Fruit fly (Drosophila melanogaster) whole organism, embryonic: ENCODE data around the gene DCTN1-p150.

Experiments
- CG10267 ChIP-seq: fragments of 200-800 bp; sonication (Bioruptor generic); optimal IDR thresholded peaks from 2 replicates; lab custom pipeline; 2018; ENCODE audit warnings: missing biosample characterization, mild to moderate bottlenecking, missing genetic modification characterization, moderate library complexity
- CG10543 ChIP-seq: fragments of 200-800 bp; sonication (Bioruptor generic); optimal IDR thresholded peaks from 3 replicates; lab custom pipeline; 2017; ENCODE audit warnings: missing biosample characterization, mild to moderate bottlenecking, missing genetic modification characterization, moderate library complexity
- CG10654 ChIP-seq: fragments of 200-800 bp; sonication (Bioruptor generic); optimal IDR thresholded peaks from 2 replicates; lab custom pipeline; 2016; ENCODE audit warnings: missing biosample characterization, missing genetic modification characterization
- CG11695 ChIP-seq: fragments of 200-800 bp; sonication (Bioruptor generic); IDR thresholded peaks from 3 replicates; pipeline ENCODE4 v1.3.6; 2022; ENCODE audit warnings: missing biosample characterization, missing genetic modification characterization
- CG1233 ChIP-seq: fragments of 200-800 bp; sonication (Bioruptor generic); optimal IDR thresholded peaks from 4 replicates; lab custom pipeline; 2018; ENCODE audit warnings: missing biosample characterization, mild to moderate bottlenecking, missing genetic modification characterization
- CG13775 ChIP-seq: fragments of 200-800 bp; sonication (Bioruptor generic); optimal IDR thresholded peaks from 3 replicates; lab custom pipeline; 2017; ENCODE audit warnings: missing biosample characterization, mild to moderate bottlenecking, missing genetic modification characterization
- CG17359 ChIP-seq: fragments of 200-800 bp; sonication (Bioruptor generic); optimal IDR thresholded peaks from 3 replicates; lab custom pipeline; 2018; ENCODE audit warnings: missing biosample characterization, mild to moderate bottlenecking, missing genetic modification characterization, moderate library complexity
- CG17361 ChIP-seq: fragments of 200-800 bp; sonication (Bioruptor generic); IDR thresholded peaks from 3 replicates; pipeline ENCODE4 v1.3.6; 2022; ENCODE audit warnings: missing biosample characterization, missing genetic modification characterization
- CG18476 ChIP-seq: fragments of 200-800 bp; sonication (Bioruptor generic); optimal IDR thresholded peaks from 2 replicates; lab custom pipeline; 2016; ENCODE audit warnings: missing biosample characterization, mild to moderate bottlenecking, missing genetic modification characterization
- CG2199 ChIP-seq: fragments of 200-800 bp; sonication (Bioruptor generic); IDR thresholded peaks from 3 replicates; pipeline ENCODE4 v1.3.6; 2022; ENCODE audit warnings: missing biosample characterization, missing genetic modification characterization
- CG30403 ChIP-seq: fragments of 200-800 bp; sonication (Bioruptor generic); optimal IDR thresholded peaks from 3 replicates; lab custom pipeline; 2016; ENCODE audit warnings: missing biosample characterization, missing genetic modification characterization
- CG31441 ChIP-seq: fragments of 200-800 bp; sonication (Bioruptor generic); IDR thresholded peaks from 2 replicates; pipeline ENCODE4 v1.3.6; 2022; ENCODE audit warnings: missing biosample characterization, missing genetic modification characterization
- CG5180 ChIP-seq: fragments of 200-800 bp; sonication (Bioruptor generic); optimal IDR thresholded peaks from 3 replicates; lab custom pipeline; 2017; ENCODE audit warnings: missing biosample characterization, missing genetic modification characterization, mild to moderate bottlenecking, moderate library complexity, missing genetic modification reagents
- CG6854 ChIP-seq: fragments of 200-800 bp; sonication (Bioruptor generic); optimal IDR thresholded peaks from 3 replicates; lab custom pipeline; 2017; ENCODE audit warnings: missing biosample characterization, mild to moderate bottlenecking, missing genetic modification characterization
- CG7839 ChIP-seq: fragments of 200-800 bp; sonication (Bioruptor generic); optimal IDR thresholded peaks from 3 replicates; lab custom pipeline; 2018; ENCODE audit warnings: missing biosample characterization, mild to moderate bottlenecking, missing genetic modification characterization, moderate library complexity
- CG8388 ChIP-seq: fragments of 200-800 bp; sonication (Bioruptor generic); optimal IDR thresholded peaks from 2 replicates; lab custom pipeline; 2019; ENCODE audit warnings: missing biosample characterization, mild to moderate bottlenecking, missing genetic modification characterization, moderate library complexity
- Eip74EF ChIP-seq, 2 experiments: fragments of 200-800 bp in 1 of 2; fragments of >200 bp in 1 of 2; sonication (Bioruptor generic) in 1 of 2; optimal IDR thresholded peaks; 2 replicates each; lab custom pipeline; 2017 to 2019; ENCODE audit warnings: missing biosample characterization in 2 of 2, missing genetic modification characterization in 2 of 2, mild to moderate bottlenecking in 1 of 2, moderate library complexity in 1 of 2
- Ets65A ChIP-seq: fragments of 200-800 bp; sonication (Bioruptor generic); peaks from one replicate; lab custom pipeline; 2016; ENCODE audit warnings: missing biosample characterization, missing genetic modification characterization
- Fer3 ChIP-seq: fragments of 200-800 bp; sonication (Bioruptor generic); optimal IDR thresholded peaks from 2 replicates; lab custom pipeline; 2018; ENCODE audit warnings: missing biosample characterization, mild to moderate bottlenecking, missing genetic modification characterization, moderate library complexity
- Hr51 ChIP-seq, 2 experiments: fragments of 200-800 bp; sonication (Bioruptor generic); optimal IDR thresholded peaks; 2 replicates in 1 of 2; 3 replicates in 1 of 2; lab custom pipeline; 2016 to 2018; ENCODE audit warnings: missing biosample characterization in 2 of 2, missing genetic modification characterization in 2 of 2, mild to moderate bottlenecking in 1 of 2, moderate library complexity in 1 of 2
- Lhr ChIP-seq: fragments of 200-800 bp; sonication (Bioruptor generic); optimal IDR thresholded peaks from 3 replicates; lab custom pipeline; 2017; ENCODE audit warnings: mild to moderate bottlenecking, missing biosample characterization, missing genetic modification reagents, missing genetic modification characterization
- Lpt ChIP-seq: fragments of >200 bp; optimal IDR thresholded peaks from 2 replicates; lab custom pipeline; 2018; ENCODE audit warnings: missing biosample characterization, missing genetic modification characterization
- Med ChIP-seq: fragments of 200-800 bp; sonication (Bioruptor generic); peaks from one replicate; lab custom pipeline; 2016; ENCODE audit warnings: missing biosample characterization, missing genetic modification characterization, mild to moderate bottlenecking, inconsistent platforms, moderate library complexity
- Nf-YC ChIP-seq: fragments of 200-800 bp; optimal IDR thresholded peaks from 3 replicates; lab custom pipeline; 2019; ENCODE audit warnings: missing biosample characterization, mild to moderate bottlenecking, missing genetic modification characterization, moderate library complexity
- Oli ChIP-seq: fragments of 200-800 bp; sonication (Bioruptor generic); optimal IDR thresholded peaks from 2 replicates; lab custom pipeline; 2018; ENCODE audit warnings: missing biosample characterization, mild to moderate bottlenecking, missing genetic modification characterization, moderate library complexity
- Taf1 ChIP-seq: fragments of 200-800 bp; sonication (Bioruptor generic); IDR thresholded peaks from 2 replicates; pipeline ENCODE4 v1.3.6; 2022; ENCODE audit warnings: missing biosample characterization, missing genetic modification characterization
- Tbp ChIP-seq: fragments of >200 bp; optimal IDR thresholded peaks from 2 replicates; lab custom pipeline; 2018; ENCODE audit warnings: missing biosample characterization, missing genetic modification characterization
- Trl ChIP-seq, 3 experiments: fragments of >200 bp in 2 of 3; fragments of 200-800 bp in 1 of 3; sonication (Bioruptor generic) in 1 of 3; optimal IDR thresholded peaks; 2 replicates in 1 of 3; 3 replicates in 2 of 3; lab custom pipeline; 2016 to 2017; ENCODE audit warnings: missing biosample characterization in 1 of 3, missing genetic modification characterization in 1 of 3
- Xrp1 ChIP-seq: fragments of 200-800 bp; sonication (Bioruptor generic); IDR thresholded peaks from 2 replicates; pipeline ENCODE4 v1.3.6; 2022; ENCODE audit warnings: missing biosample characterization, missing genetic modification characterization
- abd-A ChIP-seq: fragments of 200-800 bp; sonication (Bioruptor generic); optimal IDR thresholded peaks from 3 replicates; lab custom pipeline; 2019; ENCODE audit warnings: missing biosample characterization, mild to moderate bottlenecking, missing genetic modification characterization, moderate library complexity
- ap ChIP-seq: fragments of 200-800 bp; sonication (Bioruptor generic); IDR thresholded peaks from 2 replicates; pipeline ENCODE4 v1.3.6; 2022; ENCODE audit warnings: missing biosample characterization, missing genetic modification characterization
- bsh ChIP-seq, 2 experiments: fragments of 200-800 bp; sonication (Bioruptor generic); optimal IDR thresholded peaks; 2 replicates each; lab custom pipeline; 2017 to 2018; ENCODE audit warnings: mild to moderate bottlenecking in 2 of 2, missing biosample characterization in 2 of 2, missing genetic modification characterization in 2 of 2, moderate library complexity in 1 of 2
- cas ChIP-seq: fragments of 200-800 bp; sonication (Bioruptor generic); IDR thresholded peaks from 2 replicates; pipeline ENCODE4 v1.3.6; 2022; ENCODE audit warnings: missing biosample characterization, missing genetic modification characterization
- dmrt11E ChIP-seq: fragments of 200-800 bp; sonication (Bioruptor generic); optimal IDR thresholded peaks from 3 replicates; lab custom pipeline; 2018; ENCODE audit warnings: missing biosample characterization, mild to moderate bottlenecking, missing genetic modification characterization, moderate library complexity
- dysf ChIP-seq: fragments of 200-800 bp; sonication (Bioruptor generic); IDR thresholded peaks from 3 replicates; pipeline ENCODE4 v1.3.6; 2022; ENCODE audit warnings: missing biosample characterization, missing genetic modification characterization
- esg ChIP-seq: fragments of 200-800 bp; sonication (Bioruptor generic); conservative IDR thresholded peaks from 2 replicates; pipeline ENCODE4 v1.3.6; 2022; ENCODE audit warnings: missing biosample characterization, missing genetic modification characterization
- fu2 ChIP-seq: fragments of 200-800 bp; sonication (Bioruptor generic); optimal IDR thresholded peaks from 2 replicates; lab custom pipeline; 2016; ENCODE audit warnings: missing biosample characterization, missing genetic modification characterization
- gem ChIP-seq: fragments of 200-800 bp; sonication (Bioruptor generic); optimal IDR thresholded peaks from 2 replicates; lab custom pipeline; 2019; ENCODE audit warnings: missing biosample characterization, mild to moderate bottlenecking, missing genetic modification characterization, moderate library complexity
- jumu ChIP-seq: fragments of 200-800 bp; sonication (Bioruptor generic); optimal IDR thresholded peaks from 3 replicates; lab custom pipeline; 2016; ENCODE audit warnings: missing biosample characterization, missing genetic modification characterization
- nerfin-1 ChIP-seq: fragments of 200-800 bp; sonication (Bioruptor generic); optimal IDR thresholded peaks from 3 replicates; lab custom pipeline; 2019; ENCODE audit warnings: missing biosample characterization, mild to moderate bottlenecking, missing genetic modification characterization, moderate library complexity
- org-1 ChIP-seq: fragments of 200-800 bp; sonication (Bioruptor generic); optimal IDR thresholded peaks from 2 replicates; lab custom pipeline; 2017; ENCODE audit warnings: missing biosample characterization, missing genetic modification characterization
- phol ChIP-seq: fragments of 200-800 bp; sonication (Bioruptor generic); optimal IDR thresholded peaks from 3 replicates; lab custom pipeline; 2018; ENCODE audit warnings: missing biosample characterization, mild to moderate bottlenecking, missing genetic modification characterization, moderate library complexity
- pnt ChIP-seq: fragments of 200-800 bp; sonication (Bioruptor generic); optimal IDR thresholded peaks from 3 replicates; lab custom pipeline; 2016; ENCODE audit warnings: missing biosample characterization, missing genetic modification characterization
- row ChIP-seq: fragments of 200-800 bp; sonication (Bioruptor generic); IDR thresholded peaks from 3 replicates; pipeline ENCODE4 v1.3.6; 2022; ENCODE audit warnings: missing biosample characterization, missing genetic modification characterization
- sd ChIP-seq: fragments of 200-800 bp; sonication (Bioruptor generic); optimal IDR thresholded peaks from 3 replicates; lab custom pipeline; 2018; ENCODE audit warnings: missing biosample characterization, mild to moderate bottlenecking, missing genetic modification characterization, moderate library complexity
- slou ChIP-seq: fragments of 200-800 bp; sonication (Bioruptor generic); optimal IDR thresholded peaks from 3 replicates; lab custom pipeline; 2016; ENCODE audit warnings: missing biosample characterization, missing genetic modification characterization
- sob ChIP-seq: fragments of 200-800 bp; sonication (Bioruptor generic); IDR thresholded peaks from 2 replicates; pipeline ENCODE4 v1.3.6; 2022; ENCODE audit warnings: missing biosample characterization, missing genetic modification characterization
- stc ChIP-seq: fragments of 200-800 bp; sonication (Bioruptor generic); IDR thresholded peaks from 2 replicates; pipeline ENCODE4 v1.3.6; 2022; ENCODE audit warnings: missing biosample characterization, missing genetic modification characterization

Gene DCTN1-p150

dm6 chr3L:13917589-13918198 is 11.5 kb upstream of the DCTN1-p150 start (continued):
- peak; percentile 9 for TF ChIP-seq dmrt11E (tag; lab: Kevin White, UChicago)
- TF ChIP-seq phol (tag; lab: Kevin White, UChicago) = peak; percentile 63
- TF ChIP-seq Taf1 (GFP tag; lab: Robert Waterston, UW) = no peak
- TF ChIP-seq Nf-YC = no peak
- TF ChIP-seq CG5180 (GFP tag; lab: Kevin White, UChicago) = peak; percentile 57
- TF ChIP-seq dysf (GFP tag; lab: Robert Waterston, UW) = peak; percentile 34; the same call in 1 of the 3 replicates
- TF ChIP-seq gem = peak; percentile 67
- peak; percentile 58 for TF ChIP-seq Oli (tag; lab: Kevin White, UChicago)
- TF ChIP-seq CG10267 (tag; lab: Kevin White, UChicago) = peak; percentile 23
- peak; percentile 76 for TF ChIP-seq CG17361
- TF ChIP-seq CG18476 (GFP tag; lab: Kevin White, UChicago) = peak; percentile 1
- no peak for TF ChIP-seq CG13775
- peak; percentile 59 for TF ChIP-seq stc (GFP tag; lab: Robert Waterston, UW)
- TF ChIP-seq Tbp = no peak
- peak in 1 of 2 experiments; percentile 77 for TF ChIP-seq Hr51 (GFP tag; optimal IDR thresholded peaks at IDR 0.05; lab: Kevin White, UChicago)
- peak in 1 of 2 experiments; percentile 60 for TF ChIP-seq Eip74EF (GFP tag; optimal IDR thresholded peaks at IDR 0.05; lab: Kevin White, UChicago)
- TF ChIP-seq CG7839 (tag; lab: Kevin White, UChicago) = peak; percentile 47
- TF ChIP-seq abd-A (tag; lab: Kevin White, UChicago) = no peak
- TF ChIP-seq row (GFP tag; lab: Robert Waterston, UW) = 0 out of 3 replicates have a peak, but pooled peaks have one; percentile 25
- TF ChIP-seq slou (GFP tag; lab: Kevin White, UChicago) = no peak
- TF ChIP-seq ap (GFP tag; lab: Robert Waterston, UW) = 0 out of 2 replicates have a peak, but pooled peaks have one; percentile 4
- TF ChIP-seq CG2199 = 0 out of 3 replicates have a peak, but pooled peaks have one; percentile 23
- no peak for TF ChIP-seq sob (GFP tag; lab: Robert Waterston, UW)
- no peak for TF ChIP-seq Lhr (GFP tag; lab: Kevin White, UChicago)
- TF ChIP-seq CG17359 (tag; lab: Kevin White, UChicago) = peak; percentile 52
- peak; percentile 43 for TF ChIP-seq CG8388
- TF ChIP-seq nerfin-1 = peak; percentile 22
- TF ChIP-seq CG11695 = 0 out of 3 replicates have a peak, but pooled peaks have one; percentile 8
- no peak for TF ChIP-seq Trl (optimal IDR thresholded peaks at IDR 0.05; lab: Kevin White, UChicago)
- peak; percentile 24 for TF ChIP-seq Trl (GFP tag; optimal IDR thresholded peaks at IDR 0.05; lab: Kevin White, UChicago)
- no peak for TF ChIP-seq fu2 (GFP tag; lab: Kevin White, UChicago)
- TF ChIP-seq cas (GFP tag; lab: Robert Waterston, UW) = no peak
- no peak for TF ChIP-seq Lpt
- TF ChIP-seq CG10543 = no peak
- peak; percentile 14 for TF ChIP-seq CG1233 (GFP tag; lab: Kevin White, UChicago)
- TF ChIP-seq Fer3 (tag; lab: Kevin White, UChicago) = peak; percentile 12
- peak; percentile 8; the same call in 1 of the 2 replicates for TF ChIP-seq esg
- TF ChIP-seq pnt (GFP tag; lab: Kevin White, UChicago) = peak; percentile 12
- TF ChIP-seq Xrp1 (GFP tag; lab: Robert Waterston, UW) = peak; percentile 53; the same call in 1 of the 2 replicates
- peak; percentile 2 for TF ChIP-seq CG10654
- peak; percentile 51 for TF ChIP-seq CG30403
- TF ChIP-seq sd (tag; lab: Kevin White, UChicago) = no peak
- peak; percentile 52 for TF ChIP-seq org-1 (GFP tag; lab: Kevin White, UChicago)
- TF ChIP-seq jumu (GFP tag; lab: Kevin White, UChicago) = peak; percentile 14
- no peak for TF ChIP-seq CG6854 (GFP tag; lab: Kevin White, UChicago)
- TF ChIP-seq CG31441 (GFP tag; lab: Robert Waterston, UW) = peak; percentile 79
- peak; percentile 65 for TF ChIP-seq Med (GFP tag; lab: Kevin White, UChicago)
- TF ChIP-seq bsh (GFP tag; optimal IDR thresholded peaks at IDR 0.05; lab: Kevin White, UChicago) = peak; percentile 14 to 50
- peak; percentile 31 for TF ChIP-seq Ets65A (GFP tag; lab: Kevin White, UChicago)
